Fruit fly (Drosophila melanogaster): ENCODE measurements around the gene CG7271.

The CG7271 gene

DNA sequence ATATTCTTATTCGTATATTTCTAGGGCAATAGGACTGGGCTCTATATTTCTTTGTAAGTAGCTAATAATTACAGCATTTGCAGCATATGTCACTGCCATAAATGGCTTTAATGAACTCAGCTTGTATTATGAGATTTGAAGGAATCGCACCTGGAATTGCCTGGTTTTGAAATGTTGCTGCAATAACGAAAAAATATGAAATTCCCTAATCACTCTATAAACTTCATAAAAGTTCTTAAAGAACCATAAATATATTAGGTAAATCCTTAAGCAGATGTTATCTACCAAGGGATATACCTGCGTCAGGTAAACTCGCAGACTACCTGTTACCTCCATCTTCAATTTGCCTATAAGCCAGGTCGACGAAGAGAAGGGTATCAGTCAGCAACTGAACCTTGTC, at the start of gene CG7271:
Gene CG7271 (plus strand): TSS at position 373 of the 400 bp plus-strand sequence.
- TF ChIP-seq CG17801 (GFP tag; optimal IDR thresholded peaks at IDR 0.05; ENCODE audit: partially characterized antibody): no peak

DNA sequence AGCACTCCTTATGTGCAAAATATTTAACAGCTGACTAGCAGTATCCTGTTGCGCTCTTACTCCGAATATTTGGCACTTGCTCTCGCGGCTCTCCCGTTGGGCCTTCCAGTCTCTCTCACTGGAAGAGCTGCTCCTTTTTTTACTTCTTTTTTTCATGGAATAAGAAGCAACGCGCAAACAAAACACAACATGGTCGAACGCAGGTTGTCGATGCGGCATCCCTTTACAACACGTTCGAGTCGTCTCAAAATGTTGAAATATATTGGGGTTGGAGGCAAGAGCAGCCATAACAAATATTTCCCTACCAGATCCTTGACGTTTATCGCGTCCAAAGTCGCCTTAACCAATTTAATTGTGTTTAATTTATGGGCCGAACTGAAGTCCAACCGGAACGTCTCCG, 48.7 kb upstream of the CG7271 start:
- no peak for TF ChIP-seq CG17801 (GFP tag; optimal IDR thresholded peaks at IDR 0.05; ENCODE audit: partially characterized antibody)

DNA sequence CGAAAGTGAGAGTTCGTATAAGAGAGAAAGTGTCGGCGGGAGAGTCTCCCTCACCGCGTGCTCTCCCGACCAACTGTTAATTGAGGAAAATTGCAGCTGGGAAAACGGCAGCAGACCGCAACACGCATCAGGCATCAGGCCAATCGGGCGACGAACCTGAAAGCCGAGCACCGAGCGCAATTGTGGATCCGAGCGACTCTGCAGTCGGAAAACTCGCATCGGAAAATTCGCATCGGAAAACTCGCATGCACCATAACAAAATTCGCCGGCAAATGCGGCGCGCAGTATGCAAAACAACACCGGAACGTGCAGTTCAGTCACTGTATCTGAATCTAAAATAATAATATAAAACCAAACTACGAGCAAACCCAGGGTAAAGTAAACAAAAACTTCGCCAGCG, 28.6 kb upstream of the CG7271 start, which contains the start of gene AstC-R1:
Gene AstC-R1 (plus strand): TSS at position 301 of the 400 bp plus-strand sequence.
- TF ChIP-seq CG17801 (GFP tag; optimal IDR thresholded peaks at IDR 0.05; ENCODE audit: partially characterized antibody): no peak

DNA sequence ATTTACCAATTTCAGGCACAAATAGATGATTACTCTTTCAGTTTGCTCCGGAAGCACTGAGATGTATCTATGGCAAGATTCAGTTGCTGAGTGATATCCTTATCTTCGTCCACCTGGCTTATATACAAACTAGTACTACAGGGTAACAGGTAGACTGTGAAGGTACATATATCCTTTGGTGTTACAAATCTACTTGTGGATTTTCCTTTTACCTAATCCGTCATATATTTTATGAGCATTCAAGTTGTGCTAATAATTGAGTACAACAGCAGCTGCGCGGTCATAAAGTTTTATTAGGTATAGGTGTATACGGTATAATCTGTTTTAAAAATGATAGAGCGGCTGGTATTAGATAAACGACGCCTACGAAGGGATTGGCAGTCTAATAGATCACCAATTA, 5.1 kb downstream of the CG7271 start, which contains the start of gene term:
Gene term (minus strand): TSS at position 101 of the 400 bp plus-strand sequence.
- TF ChIP-seq CG17801 (GFP tag; optimal IDR thresholded peaks at IDR 0.05; ENCODE audit: partially characterized antibody): no peak

DNA sequence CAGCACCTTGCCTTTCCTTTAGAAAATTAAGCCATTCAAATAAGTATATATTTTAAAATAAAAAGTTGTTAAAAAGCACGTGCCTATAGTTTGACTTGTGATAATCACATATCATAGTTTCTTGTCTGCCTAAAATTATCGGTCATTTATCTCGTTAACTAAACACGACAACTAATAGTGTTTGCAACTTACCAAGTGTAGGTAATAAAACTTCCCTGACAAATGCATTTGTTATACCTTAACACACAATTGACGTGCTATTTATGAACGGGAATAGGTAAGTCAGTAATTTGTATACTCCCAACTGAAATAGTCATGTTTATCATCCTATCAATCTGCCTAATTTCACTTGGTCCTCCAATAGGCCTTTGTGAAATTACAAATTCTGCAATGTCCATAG, 14.6 kb downstream of the CG7271 start, which contains the start of gene CG18234:
Gene CG18234 (plus strand): TSS at position 301 of the 400 bp plus-strand sequence.
- TF ChIP-seq CG17801 (GFP tag; optimal IDR thresholded peaks at IDR 0.05; ENCODE audit: partially characterized antibody): no peak

DNA sequence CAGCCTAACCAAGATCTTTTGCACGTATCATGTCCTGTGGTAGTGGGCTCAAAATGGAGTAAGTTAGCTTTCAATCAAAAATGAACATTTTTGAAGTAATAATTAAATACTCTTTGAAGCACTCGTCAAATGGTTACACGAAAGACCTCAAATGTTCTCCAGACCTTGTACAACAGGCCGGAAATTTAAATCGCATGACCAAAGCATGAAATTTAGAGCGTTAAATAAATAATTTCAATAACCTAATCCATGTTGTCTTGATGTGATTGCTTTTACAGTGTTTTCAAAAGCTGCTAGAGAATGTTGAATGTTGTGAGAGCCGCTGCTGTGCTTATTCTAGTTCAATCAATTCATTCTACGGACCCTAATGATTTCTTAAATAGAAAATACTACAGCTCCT, 16.6 kb downstream of the CG7271 start, which contains the start of gene CG18233:
Gene CG18233 (plus strand): TSS at position 301 of the 400 bp plus-strand sequence.
- TF ChIP-seq CG17801 (GFP tag; optimal IDR thresholded peaks at IDR 0.05; ENCODE audit: partially characterized antibody): no peak

DNA sequence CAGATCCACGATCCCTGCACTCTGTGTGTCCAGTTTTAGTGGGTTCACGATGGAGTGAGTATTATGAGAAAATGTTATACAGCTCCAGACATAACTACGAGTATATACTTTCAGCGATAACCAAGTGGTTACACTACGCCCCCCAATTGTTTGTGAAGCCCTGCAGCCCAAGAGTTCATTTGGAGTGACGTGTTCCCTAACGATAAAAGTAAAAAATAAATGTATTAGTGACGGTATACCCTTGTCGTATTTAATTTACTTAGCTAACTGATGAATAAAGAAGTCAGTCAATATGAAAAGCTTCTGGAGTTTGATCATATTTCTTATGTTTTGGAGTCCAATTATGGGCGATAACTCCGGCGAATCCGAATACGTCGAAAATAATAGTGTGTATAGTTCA, 18.6 kb downstream of the CG7271 start, which contains the start of gene CG18231:
Gene CG18231 (plus strand): TSS at position 301 of the 400 bp plus-strand sequence.
- TF ChIP-seq CG17801 (GFP tag; optimal IDR thresholded peaks at IDR 0.05; ENCODE audit: partially characterized antibody): no peak

DNA sequence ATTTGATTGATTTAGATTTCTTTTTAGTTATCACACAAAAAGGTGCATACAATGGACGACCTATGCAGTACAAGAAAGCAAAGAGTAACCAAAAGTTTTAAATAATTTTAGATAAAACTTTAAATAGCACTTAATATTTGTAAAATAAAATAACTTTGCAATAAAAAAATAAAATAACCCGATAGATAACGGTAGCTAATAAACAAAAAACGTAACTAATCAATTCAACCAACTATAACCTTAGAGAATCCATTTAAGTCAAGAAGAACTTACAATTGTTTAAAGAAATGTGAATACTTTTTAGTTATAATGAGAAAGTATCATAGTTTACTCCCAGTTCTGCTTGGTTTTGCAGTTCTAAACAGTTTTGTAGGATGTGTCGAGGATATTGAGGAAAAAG, 20.8 kb downstream of the CG7271 start, which contains the start of gene CG32201:
Gene CG32201 (plus strand): TSS at position 301 of the 400 bp plus-strand sequence.
- no peak for TF ChIP-seq CG17801 (GFP tag; optimal IDR thresholded peaks at IDR 0.05; ENCODE audit: partially characterized antibody)

DNA sequence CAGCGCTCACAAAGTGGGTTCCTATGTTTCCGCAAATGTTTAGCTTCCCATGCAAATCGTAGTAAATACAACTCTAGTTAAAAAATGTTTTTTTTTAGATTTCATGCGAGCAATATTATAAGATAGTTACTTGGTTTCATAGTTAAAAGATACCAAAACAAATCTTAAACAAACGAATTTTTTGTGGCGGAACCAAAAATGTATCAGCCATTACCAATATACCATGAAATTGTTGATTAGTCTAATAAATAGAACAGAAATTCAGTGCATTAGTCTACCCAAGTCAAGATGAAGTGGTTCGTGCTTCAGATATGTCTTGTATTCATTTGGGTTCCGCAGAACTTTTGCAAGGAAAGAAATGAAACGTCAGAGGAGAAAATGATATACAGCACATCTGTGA, 23.0 kb downstream of the CG7271 start, which contains the start of gene CG32199:
Gene CG32199 (plus strand): TSS at position 301 of the 400 bp plus-strand sequence.
- no peak for TF ChIP-seq CG17801 (GFP tag; optimal IDR thresholded peaks at IDR 0.05; ENCODE audit: partially characterized antibody)

DNA sequence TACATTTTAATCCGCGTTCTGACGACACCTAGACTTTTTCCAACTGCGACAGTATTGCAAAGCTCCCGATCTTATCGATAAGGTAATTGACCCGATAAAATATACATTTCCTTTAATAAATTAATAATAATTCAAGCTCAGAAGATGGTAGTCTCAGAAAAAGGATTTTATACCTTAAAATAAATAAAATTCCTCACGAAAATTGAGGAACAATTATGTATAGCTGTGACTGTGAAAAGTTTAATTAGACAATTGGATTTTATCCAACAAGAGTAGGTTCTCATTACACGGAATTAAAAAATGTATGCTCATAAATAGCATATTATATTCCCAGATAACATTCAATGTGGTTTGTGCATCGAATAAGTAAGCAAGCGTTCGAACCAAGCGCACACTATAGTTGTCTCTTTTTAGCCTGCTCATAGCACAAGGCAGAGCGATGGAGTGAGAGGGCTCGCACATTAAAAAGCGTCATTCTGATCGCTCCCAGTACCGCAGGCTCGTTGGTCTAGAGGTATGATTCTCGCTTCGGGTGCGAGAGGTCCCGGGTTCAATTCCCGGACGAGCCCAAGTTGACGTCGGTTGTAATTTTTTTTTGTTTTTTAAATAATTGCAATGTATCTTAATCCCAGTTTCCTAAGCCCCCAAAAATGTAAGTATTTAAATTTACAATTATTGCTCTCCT, 29.5 kb downstream of the CG7271 start, which contains the start of the genes CG13380 and CG4174:
Gene CG13380 (minus strand): TSS at position 51 of the 685 bp plus-strand sequence.
Gene CG4174 (minus strand): TSS at position 51 of the 685 bp plus-strand sequence.
- peak; percentile 43 for TF ChIP-seq CG17801 (GFP tag; optimal IDR thresholded peaks at IDR 0.05; ENCODE audit: partially characterized antibody)

DNA sequence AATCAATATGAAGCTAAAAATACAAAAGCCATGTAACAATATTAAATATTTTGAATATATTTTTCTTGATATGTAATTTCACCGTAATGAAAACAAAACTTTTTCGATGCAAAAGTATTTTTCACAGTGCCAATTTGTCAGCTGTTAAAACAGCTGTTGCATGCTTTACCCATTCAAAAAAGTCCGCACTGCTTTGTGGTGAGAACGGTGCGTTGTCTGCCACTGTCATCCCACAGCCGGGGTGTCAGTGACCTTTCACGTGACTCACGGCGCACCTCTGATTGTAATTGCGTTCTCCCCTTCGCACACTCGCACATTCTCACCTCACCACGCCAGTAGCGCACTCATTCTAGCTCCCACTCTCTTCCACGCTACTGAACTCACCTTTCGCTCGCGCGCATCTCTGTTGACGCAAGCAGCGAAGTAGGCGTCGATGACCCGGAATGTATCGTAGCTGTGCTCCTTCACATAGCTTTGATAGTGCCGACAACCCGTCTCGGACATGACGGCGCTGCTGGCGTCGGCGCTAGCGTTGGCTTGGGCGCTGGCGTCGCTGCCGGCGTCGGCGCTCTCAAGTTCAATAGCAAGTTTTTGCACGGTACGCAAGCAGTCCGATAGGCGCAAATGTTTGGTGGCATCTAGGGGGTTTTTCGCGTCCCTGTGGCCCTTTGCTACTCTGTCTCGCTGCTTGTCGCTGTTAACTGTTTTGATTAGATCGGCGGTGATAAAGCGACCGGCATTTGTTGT, 32.6 kb downstream of the CG7271 start:
- no peak for TF ChIP-seq CG17801 (GFP tag; optimal IDR thresholded peaks at IDR 0.05; ENCODE audit: partially characterized antibody)

DNA sequence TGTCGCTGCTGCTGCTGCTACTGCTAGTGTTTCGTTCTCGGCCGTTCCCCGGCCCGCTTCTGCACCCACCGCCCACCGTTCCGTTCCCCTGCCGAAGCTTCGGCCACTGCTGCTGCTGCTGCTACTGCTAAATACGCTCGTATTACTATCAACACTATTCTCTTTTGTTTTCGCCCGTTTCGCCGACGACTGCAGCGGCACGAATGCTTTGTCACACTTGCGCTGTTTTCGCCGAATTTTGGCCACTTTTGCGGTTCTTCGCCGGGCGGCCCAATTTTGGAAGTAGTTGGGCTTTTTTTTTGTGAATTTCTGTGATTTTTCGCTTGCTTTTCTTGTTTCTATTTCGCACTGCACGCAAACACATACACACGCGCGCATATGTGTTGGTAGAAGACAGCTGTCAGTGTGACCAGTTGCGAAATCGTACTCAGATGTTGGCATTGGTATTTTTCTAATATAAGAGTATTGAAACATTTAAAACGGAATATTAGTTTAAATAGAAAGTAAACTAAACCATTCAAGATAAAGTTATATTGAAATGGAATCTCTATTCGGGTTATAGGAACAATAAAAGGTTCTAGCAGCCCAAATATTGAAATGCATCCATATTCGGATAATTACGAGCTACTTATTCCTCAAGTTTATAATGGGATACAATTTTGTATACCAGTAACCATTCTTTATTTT, 33.3 kb downstream of the CG7271 start, which contains the start of gene not:
Gene not (minus strand): TSS at position 395 of the 687 bp plus-strand sequence.
- no peak for TF ChIP-seq CG17801 (GFP tag; optimal IDR thresholded peaks at IDR 0.05; ENCODE audit: partially characterized antibody)

DNA sequence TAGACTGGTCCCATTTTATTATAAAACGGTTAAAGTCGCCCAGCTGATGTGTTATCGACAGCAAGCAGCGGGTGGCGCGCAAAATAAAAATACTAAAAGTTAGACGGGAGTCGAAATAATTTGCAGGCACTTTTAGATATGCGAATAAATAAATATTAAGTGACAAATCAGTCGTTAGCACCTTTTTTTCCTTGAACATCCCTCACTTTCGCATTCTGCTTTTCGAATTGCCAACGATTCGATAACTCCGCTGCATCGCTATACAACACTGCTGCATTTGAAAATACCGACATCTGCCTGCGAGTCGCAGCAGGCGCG, 33.8 kb downstream of the CG7271 start, which contains the start of gene bora:
Gene bora (plus strand): TSS at position 271 of the 318 bp plus-strand sequence.
- no peak for TF ChIP-seq CG17801 (GFP tag; optimal IDR thresholded peaks at IDR 0.05; ENCODE audit: partially characterized antibody)

DNA sequence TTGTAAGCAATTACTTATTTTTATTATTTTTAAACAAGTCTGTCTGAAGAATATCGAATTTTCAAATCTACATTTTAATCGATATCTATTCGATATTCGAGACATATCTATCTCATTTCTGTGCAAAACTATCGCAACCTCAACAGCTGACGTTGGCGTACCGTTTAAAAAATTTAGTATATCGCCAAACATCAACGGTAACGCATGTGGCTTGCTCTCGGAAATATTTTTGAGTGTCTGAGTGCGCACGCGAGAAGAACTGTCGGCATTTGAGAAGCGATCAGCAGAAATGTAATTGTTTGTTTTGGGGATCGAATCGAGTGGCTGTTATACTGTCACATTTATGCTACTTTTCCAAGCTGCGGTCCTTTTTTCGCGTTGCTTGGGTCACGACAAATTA, 37.2 kb downstream of the CG7271 start, which contains the start of gene MYPT-75D:
Gene MYPT-75D (plus strand): TSS at position 174 of the 400 bp plus-strand sequence.
- peak; percentile 57 for TF ChIP-seq CG17801 (GFP tag; optimal IDR thresholded peaks at IDR 0.05; ENCODE audit: partially characterized antibody)

Measured in ovary, adult (tissue).